Fruit fly (Drosophila melanogaster): ENCODE measurements around the gene CG2059.
A peak's percentile ranks its signal among the peaks of the same experiment; 100 is the strongest.

The CG2059 gene

DNA sequence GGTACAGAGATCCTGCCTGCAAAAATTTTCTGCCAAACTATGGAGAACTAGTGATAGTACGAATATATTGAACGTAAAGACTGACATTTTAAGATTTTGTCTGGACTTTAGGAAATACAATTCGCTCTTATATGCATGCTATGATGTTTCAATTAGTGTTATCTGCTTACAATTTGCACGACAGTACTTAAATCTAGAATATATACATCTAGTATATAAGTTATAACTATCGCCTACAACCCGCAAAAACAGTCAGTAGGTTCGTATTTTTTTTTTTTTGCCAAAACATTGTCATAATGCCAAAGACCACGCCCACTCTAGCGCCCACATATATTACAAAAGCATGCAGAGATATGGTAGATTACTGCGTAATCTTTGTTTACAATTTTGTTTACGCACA lies 45.9 kb downstream of the CG2059 start, which contains the start of gene CG42780:
Gene CG42780, minus strand, starts transcription at position 101 of the 400 bp plus-strand sequence.
- TF ChIP-seq CG34367 (tag; optimal IDR thresholded peaks at IDR 0.05) (no peak), CG12605 (GFP tag; IDR thresholded peaks at IDR 0.05) (no peak)

DNA sequence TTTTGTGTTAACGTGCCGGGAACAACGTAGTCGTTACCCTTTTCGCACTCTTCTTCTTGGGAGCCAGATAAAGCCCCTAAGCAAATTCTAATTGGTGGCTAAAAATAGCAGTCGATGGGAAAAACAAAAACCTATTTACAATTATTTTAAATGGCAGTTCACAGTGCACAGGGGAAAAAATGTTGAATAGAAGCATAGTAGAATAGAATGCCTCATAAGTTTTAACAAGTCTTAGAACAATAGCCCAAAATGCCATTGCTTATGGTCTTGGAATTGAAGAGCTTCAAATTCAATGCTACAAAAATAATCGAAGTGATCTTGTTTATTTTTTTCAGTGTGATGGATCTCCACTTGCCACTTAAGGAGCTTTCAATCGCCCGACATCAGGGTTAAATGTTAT lies 46.3 kb downstream of the CG2059 start:
- no peak for TF ChIP-seq EcR (GFP tag; optimal IDR thresholded peaks at IDR 0.05)
- TF ChIP-seq CG12605 (GFP tag; IDR thresholded peaks at IDR 0.05), result no peak
- no peak for TF ChIP-seq gl (tag; optimal IDR thresholded peaks at IDR 0.05)
- TF ChIP-seq CG8301 (tag; optimal IDR thresholded peaks at IDR 0.05), result peak; percentile 1
- peak; percentile 29; the same call in 1 of the 3 replicates for TF ChIP-seq CG4496 (GFP tag; IDR thresholded peaks at IDR 0.05)
- TF ChIP-seq CG17806 (tag; optimal IDR thresholded peaks at IDR 0.05), result peak; percentile 6
- TF ChIP-seq CG14655 (GFP tag; optimal IDR thresholded peaks at IDR 0.05), result peak; percentile 35
- no peak for TF ChIP-seq D1 (tag; optimal IDR thresholded peaks at IDR 0.05)
- TF ChIP-seq fd96Ca (GFP tag; IDR thresholded peaks at IDR 0.05), result no peak
- no peak for TF ChIP-seq CG15710 (tag; optimal IDR thresholded peaks at IDR 0.05)

DNA sequence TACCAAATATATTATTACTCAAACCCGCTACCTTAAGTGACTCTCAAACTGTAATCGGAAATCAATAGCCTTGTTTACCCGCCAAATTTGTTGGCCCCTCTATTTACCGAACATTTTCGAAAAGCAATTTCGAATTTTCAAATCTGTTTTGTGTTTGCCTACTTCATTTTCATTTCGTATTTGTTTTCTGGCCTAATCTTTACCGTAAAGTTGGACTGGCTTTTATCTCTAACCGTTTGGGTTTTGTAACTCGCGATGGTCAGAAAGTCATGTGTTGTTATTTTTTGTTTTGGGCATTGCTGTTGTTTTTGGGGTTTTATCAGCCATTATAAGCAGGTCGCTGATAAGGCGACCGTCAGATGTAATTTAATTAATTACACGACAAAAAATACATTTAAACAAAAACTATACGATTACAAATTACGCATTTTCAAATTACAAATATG lies 47.2 kb downstream of the CG2059 start:
- TF ChIP-seq CG12605 (GFP tag; IDR thresholded peaks at IDR 0.05) (no peak), CG4496 (GFP tag; IDR thresholded peaks at IDR 0.05) (no peak), CG9948 (tag; optimal IDR thresholded peaks at IDR 0.05) (no peak), CG32121 (GFP tag; IDR thresholded peaks at IDR 0.05) (no peak), gl (tag; optimal IDR thresholded peaks at IDR 0.05) (no peak), rn (GFP tag; IDR thresholded peaks at IDR 0.05) (no peak), Pif1B (GFP tag; optimal IDR thresholded peaks at IDR 0.05) (no peak), D1 (tag; optimal IDR thresholded peaks at IDR 0.05) (no peak), Snoo (tag; optimal IDR thresholded peaks at IDR 0.05) (no peak), CG8159 (tag; optimal IDR thresholded peaks at IDR 0.05) (no peak), Pif1A (GFP tag; optimal IDR thresholded peaks at IDR 0.05) (no peak), CG15710 (tag; optimal IDR thresholded peaks at IDR 0.05) (no peak), CG34367 (tag; optimal IDR thresholded peaks at IDR 0.05) (no peak), Ets98B (GFP tag; IDR thresholded peaks at IDR 0.05) (no peak), CG10348 (GFP tag; IDR thresholded peaks at IDR 0.05) (no peak), CG17806 (tag; optimal IDR thresholded peaks at IDR 0.05) (no peak)

DNA sequence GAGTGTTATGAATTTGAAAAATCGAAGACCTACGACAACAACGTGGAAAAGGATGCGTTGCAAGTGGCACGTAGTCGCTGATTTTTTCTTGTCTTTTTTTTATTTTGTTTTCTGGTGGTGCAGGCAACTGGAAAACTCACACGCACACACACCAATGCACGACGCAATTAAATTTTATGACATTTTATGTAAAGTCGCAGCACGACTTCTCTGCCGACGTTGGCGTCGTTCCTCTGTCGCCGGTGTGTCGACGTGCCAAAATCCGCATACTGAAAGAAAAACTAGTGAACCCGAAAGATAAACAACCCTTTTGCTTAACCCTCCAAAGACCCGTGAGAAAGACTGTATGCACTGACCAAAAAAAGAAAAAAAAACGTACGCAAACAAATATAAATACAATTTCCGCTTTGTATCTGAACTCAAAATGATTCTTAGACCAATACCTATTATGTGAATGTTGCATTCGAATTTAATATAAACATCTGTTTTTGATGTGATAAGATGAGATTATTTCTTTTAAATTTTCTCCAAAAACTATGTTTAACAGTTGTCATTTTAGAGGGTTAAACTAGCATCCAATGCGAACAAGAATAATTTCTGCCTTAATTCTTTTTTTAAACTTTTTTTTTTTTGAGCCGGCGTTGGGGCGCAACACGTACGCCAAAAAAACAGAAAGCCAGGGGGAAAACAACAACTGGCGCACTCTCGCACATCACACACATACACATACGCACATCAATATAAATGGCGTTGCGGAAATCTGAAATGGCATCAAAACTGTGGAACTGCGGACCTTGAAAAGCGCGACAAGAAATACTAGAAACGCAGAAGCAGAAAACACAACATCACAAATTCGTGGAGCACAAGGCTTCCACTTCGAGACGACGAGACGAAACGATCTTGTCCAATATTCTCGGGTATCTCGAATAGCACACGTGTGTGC lies 48.0 kb downstream of the CG2059 start:
- peak; percentile 44 for TF ChIP-seq gl (tag; optimal IDR thresholded peaks at IDR 0.05)
- TF ChIP-seq CG17806 (tag; optimal IDR thresholded peaks at IDR 0.05), result peak; percentile 86
- TF ChIP-seq Pif1A (GFP tag; optimal IDR thresholded peaks at IDR 0.05), result peak; percentile 77
- peak; percentile 77 for TF ChIP-seq D1 (tag; optimal IDR thresholded peaks at IDR 0.05)
- TF ChIP-seq Snoo (tag; optimal IDR thresholded peaks at IDR 0.05), result peak; percentile 32
- TF ChIP-seq CG13204 (GFP tag; optimal IDR thresholded peaks at IDR 0.05), result no peak
- peak; percentile 69 for TF ChIP-seq CG34367 (tag; optimal IDR thresholded peaks at IDR 0.05)
- peak; percentile 83 for TF ChIP-seq CG9948 (tag; optimal IDR thresholded peaks at IDR 0.05)
- TF ChIP-seq CG10348 (GFP tag; IDR thresholded peaks at IDR 0.05), result no peak
- no peak for TF ChIP-seq Ets98B (GFP tag; IDR thresholded peaks at IDR 0.05)
- TF ChIP-seq CG15710 (tag; optimal IDR thresholded peaks at IDR 0.05), result peak; percentile 85
- TF ChIP-seq Pif1B (GFP tag; optimal IDR thresholded peaks at IDR 0.05), result peak; percentile 76
- peak; percentile 85 for TF ChIP-seq CG14655 (GFP tag; optimal IDR thresholded peaks at IDR 0.05)
- TF ChIP-seq CG12605 (GFP tag; IDR thresholded peaks at IDR 0.05), result no peak
- peak; percentile 11 for TF ChIP-seq EcR (GFP tag; optimal IDR thresholded peaks at IDR 0.05)
- no peak for TF ChIP-seq CG32121 (GFP tag; IDR thresholded peaks at IDR 0.05)
- TF ChIP-seq CG8301 (tag; optimal IDR thresholded peaks at IDR 0.05), result peak; percentile 67
- TF ChIP-seq CG8159 (tag; optimal IDR thresholded peaks at IDR 0.05), result peak; percentile 88
- 0 out of 3 replicates have a peak, but pooled peaks have one; percentile 20 for TF ChIP-seq fd96Ca (GFP tag; IDR thresholded peaks at IDR 0.05)
- TF ChIP-seq CG4496 (GFP tag; IDR thresholded peaks at IDR 0.05), result peak; percentile 53; the same call in 1 of the 3 replicates
- TF ChIP-seq rn (GFP tag; IDR thresholded peaks at IDR 0.05), result peak; percentile 38; the same call in 1 of the 2 replicates

DNA sequence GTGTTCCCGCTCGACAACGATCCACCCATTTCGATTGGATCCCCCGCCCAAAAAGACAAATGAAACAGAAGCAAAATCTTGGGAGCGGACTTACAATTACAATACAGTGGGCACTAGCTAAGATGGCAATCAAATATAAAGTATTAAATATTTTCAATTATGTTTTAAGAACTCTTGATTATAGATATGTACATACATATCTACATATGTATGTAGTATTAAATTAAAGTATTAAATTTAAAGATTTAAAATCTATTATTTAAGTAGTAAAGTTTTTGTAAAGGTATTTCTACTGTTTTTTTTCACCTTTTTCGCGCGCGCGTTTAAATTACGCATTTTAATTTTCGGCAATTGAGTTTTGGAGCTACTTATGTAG lies 48.6 kb downstream of the CG2059 start:
- TF ChIP-seq EcR (GFP tag; optimal IDR thresholded peaks at IDR 0.05) (no peak), Pif1A (GFP tag; optimal IDR thresholded peaks at IDR 0.05) (peak; percentile 9), D1 (tag; optimal IDR thresholded peaks at IDR 0.05) (peak; percentile 59), gl (tag; optimal IDR thresholded peaks at IDR 0.05) (no peak), CG9948 (tag; optimal IDR thresholded peaks at IDR 0.05) (peak; percentile 79), CG34367 (tag; optimal IDR thresholded peaks at IDR 0.05) (peak; percentile 60), CG17806 (tag; optimal IDR thresholded peaks at IDR 0.05) (peak; percentile 79), fd96Ca (GFP tag; IDR thresholded peaks at IDR 0.05) (no peak), CG10348 (GFP tag; IDR thresholded peaks at IDR 0.05) (0 out of 2 replicates have a peak, but pooled peaks have one; percentile 9), CG4496 (GFP tag; IDR thresholded peaks at IDR 0.05) (peak; percentile 48; the same call in 2 of the 3 replicates), Ets98B (GFP tag; IDR thresholded peaks at IDR 0.05) (peak; percentile 18; the same call in 1 of the 2 replicates), CG8301 (tag; optimal IDR thresholded peaks at IDR 0.05) (peak; percentile 72), CG13204 (GFP tag; optimal IDR thresholded peaks at IDR 0.05) (peak; percentile 76), Snoo (tag; optimal IDR thresholded peaks at IDR 0.05) (peak; percentile 23), rn (GFP tag; IDR thresholded peaks at IDR 0.05) (no peak; the same call in 1 of the 2 replicates), Pif1B (GFP tag; optimal IDR thresholded peaks at IDR 0.05) (no peak), CG32121 (GFP tag; IDR thresholded peaks at IDR 0.05) (no peak), CG14655 (GFP tag; optimal IDR thresholded peaks at IDR 0.05) (peak; percentile 85), CG12605 (GFP tag; IDR thresholded peaks at IDR 0.05) (no peak), CG8159 (tag; optimal IDR thresholded peaks at IDR 0.05) (peak; percentile 86), CG15710 (tag; optimal IDR thresholded peaks at IDR 0.05) (peak; percentile 79)

Measured in whole organism, pupa.